Fruit fly (Drosophila melanogaster): Measurements from ENCODE around the gene Eip93F.
A peak's percentile ranks its signal among the peaks of the same experiment; 100 is the strongest.

The Eip93F gene

DNA sequence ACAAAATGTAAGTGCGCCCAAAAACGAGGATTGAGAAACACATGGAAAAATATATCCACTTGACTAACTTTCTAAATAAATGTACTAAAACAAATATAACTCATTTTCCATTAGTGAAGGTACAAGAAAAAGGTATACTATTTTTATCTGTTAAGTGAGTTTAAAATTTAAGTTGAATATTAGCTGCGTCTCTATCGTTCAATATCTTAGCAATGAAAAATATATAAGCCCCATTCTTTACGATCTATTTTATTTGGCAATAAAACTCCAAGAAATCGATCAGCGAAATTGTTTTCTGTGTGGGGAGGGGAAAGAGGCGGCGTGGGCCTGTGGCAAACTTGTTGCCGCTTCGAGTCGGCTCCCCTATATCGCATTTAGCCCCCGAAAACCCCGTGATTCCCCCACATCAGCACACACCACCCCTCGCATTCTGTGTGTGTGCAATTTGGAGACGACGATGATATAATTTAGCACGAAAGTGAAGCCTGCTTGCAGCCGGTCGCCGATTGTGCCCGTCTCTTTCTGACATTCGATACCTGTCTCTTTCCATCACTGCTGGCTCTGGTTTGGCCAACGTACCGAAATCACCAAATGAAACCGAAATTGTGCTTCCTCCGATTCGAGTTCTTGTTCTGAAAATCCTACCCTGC, 26.1 kb upstream of the Eip93F start (continued):
- TF ChIP-seq CG34406 (GFP tag; optimal IDR thresholded peaks at IDR 0.05), result peak; percentile 59
- TF ChIP-seq Sox102F (GFP tag; optimal IDR thresholded peaks at IDR 0.05), result no peak
- peak; percentile 94 for TF ChIP-seq Eip78C (GFP tag)
- TF ChIP-seq CG4318 (GFP tag; optimal IDR thresholded peaks at IDR 0.05), result peak; percentile 20
- TF ChIP-seq Ets96B (tag; optimal IDR thresholded peaks at IDR 0.05), result peak; percentile 93
- peak; percentile 86 for TF ChIP-seq CG10631 (GFP tag; optimal IDR thresholded peaks at IDR 0.05)
- TF ChIP-seq Blimp-1 (GFP tag; optimal IDR thresholded peaks at IDR 0.05), result peak; percentile 90
- TF ChIP-seq achi (GFP tag; optimal IDR thresholded peaks at IDR 0.05), result peak; percentile 71
- TF ChIP-seq CG6854 (GFP tag; optimal IDR thresholded peaks at IDR 0.05), result no peak
- TF ChIP-seq Ets21C (GFP tag; optimal IDR thresholded peaks at IDR 0.05), result peak; percentile 8
- TF ChIP-seq dsx (GFP tag; optimal IDR thresholded peaks at IDR 0.05; ENCODE audit: poor library complexity, severe bottlenecking), result peak; percentile 93
- no peak for TF ChIP-seq fkh (GFP tag; optimal IDR thresholded peaks at IDR 0.05)
- TF ChIP-seq fd85E (GFP tag; optimal IDR thresholded peaks at IDR 0.05), result peak; percentile 15
- peak; percentile 77 for TF ChIP-seq pdm3 (GFP tag; optimal IDR thresholded peaks at IDR 0.05)
- peak; percentile 61 for TF ChIP-seq net (GFP tag; optimal IDR thresholded peaks at IDR 0.05)
- peak; percentile 50 for TF ChIP-seq topi (GFP tag; optimal IDR thresholded peaks at IDR 0.05)
- TF ChIP-seq CG1621 (tag; optimal IDR thresholded peaks at IDR 0.05), result peak; percentile 77
- peak; percentile 6 for TF ChIP-seq Hr4 (GFP tag; optimal IDR thresholded peaks at IDR 0.05)
- TF ChIP-seq CG9139 (GFP tag; optimal IDR thresholded peaks at IDR 0.05), result peak; percentile 82
- TF ChIP-seq CG8319 (GFP tag; optimal IDR thresholded peaks at IDR 0.05), result peak; percentile 40
- TF ChIP-seq CG31627 (GFP tag; optimal IDR thresholded peaks at IDR 0.05), result peak; percentile 18
- TF ChIP-seq CG3032 (tag; optimal IDR thresholded peaks at IDR 0.05), result peak; percentile 95
- no peak for TF ChIP-seq Hr38 (GFP tag; optimal IDR thresholded peaks at IDR 0.05)
- peak; percentile 46; the same call in 2 of the 3 replicates for TF ChIP-seq CG6163 (GFP tag; IDR thresholded peaks at IDR 0.05)
- TF ChIP-seq Eip93F (GFP tag; optimal IDR thresholded peaks at IDR 0.05), result no peak
- peak; percentile 63 for TF ChIP-seq CG16779 (tag; optimal IDR thresholded peaks at IDR 0.05)
- TF ChIP-seq Sox15 (GFP tag; optimal IDR thresholded peaks at IDR 0.05), result peak; percentile 53
- peak; percentile 26 for TF ChIP-seq lz (GFP tag; optimal IDR thresholded peaks at IDR 0.05)
- TF ChIP-seq CG3919 (GFP tag; optimal IDR thresholded peaks at IDR 0.05), result peak; percentile 72
- peak; percentile 66 for TF ChIP-seq Sox14 (GFP tag; optimal IDR thresholded peaks at IDR 0.05)
- peak; percentile 82 to 91 for TF ChIP-seq ss (GFP tag; optimal IDR thresholded peaks at IDR 0.05)
- TF ChIP-seq Hr39 (GFP tag; optimal IDR thresholded peaks at IDR 0.05), result peak; percentile 40
- TF ChIP-seq fd59A (GFP tag; optimal IDR thresholded peaks at IDR 0.05), result peak; percentile 87
- TF ChIP-seq CG8119 (GFP tag; IDR thresholded peaks at IDR 0.05), result peak; percentile 51; the same call in 2 of the 3 replicates
- TF ChIP-seq spab (GFP tag; optimal IDR thresholded peaks at IDR 0.05), result peak; percentile 91
- peak; percentile 90 for TF ChIP-seq CG6808 (GFP tag; optimal IDR thresholded peaks at IDR 0.05)

dm6 chr3R:21923742-21924141, 25.2 kb upstream of the Eip93F start:
- TF ChIP-seq dac (GFP tag; optimal IDR thresholded peaks at IDR 0.05) (no peak), CG6808 (GFP tag; optimal IDR thresholded peaks at IDR 0.05) (no peak), Eip78C (GFP tag) (peak; percentile 28), ss (GFP tag; optimal IDR thresholded peaks at IDR 0.05) (no peak), CG11762 (GFP tag; optimal IDR thresholded peaks at IDR 0.05; ENCODE audit: insufficient read depth) (no peak), CG3032 (tag; optimal IDR thresholded peaks at IDR 0.05) (no peak), CG1621 (tag; optimal IDR thresholded peaks at IDR 0.05) (no peak)

- TF ChIP-seq Hr38 (GFP tag; optimal IDR thresholded peaks at IDR 0.05), result no peak
- TF ChIP-seq spab (GFP tag; optimal IDR thresholded peaks at IDR 0.05), result no peak
- TF ChIP-seq CG6854 (GFP tag; optimal IDR thresholded peaks at IDR 0.05), result no peak
- no peak for TF ChIP-seq CG3919 (GFP tag; optimal IDR thresholded peaks at IDR 0.05)
- no peak for TF ChIP-seq CG8632 (GFP tag; optimal IDR thresholded peaks at IDR 0.05)
- no peak for TF ChIP-seq CG11762 (GFP tag; optimal IDR thresholded peaks at IDR 0.05; ENCODE audit: insufficient read depth)
- no peak for TF ChIP-seq CG10631 (GFP tag; optimal IDR thresholded peaks at IDR 0.05)
- no peak for TF ChIP-seq eg (GFP tag; IDR thresholded peaks at IDR 0.05)
Measured at dm6 chr3R:21928214-21928613, 20.7 kb upstream of the Eip93F start.

All from whole organism, prepupa.